Worm (Caenorhabditis elegans) whole organism, midembryonic: ENCODE results near the gene F09A5.2.

Source experiments
- T22C8.4 ChIP-seq: fragments of 200-800 bp; sonication (Bioruptor generic); IDR thresholded peaks from 2 replicates; pipeline ENCODE4 v1.3.6; 2022; ENCODE audit warnings: missing genetic modification characterization, missing compliant biosample characterization
- cog-1 ChIP-seq: sonication (generic microtip); optimal IDR thresholded peaks from 2 replicates; lab custom pipeline; 2016; ENCODE audit warnings: missing genetic modification characterization, missing compliant biosample characterization
- flt-1 ChIP-seq: fragments of 200-800 bp; sonication (Bioruptor generic); IDR thresholded peaks from 2 replicates; pipeline ENCODE4 v1.3.6; 2022; ENCODE audit warnings: missing genetic modification characterization, missing compliant biosample characterization
- klf-2 ChIP-seq: fragments of 200-800 bp; sonication (Bioruptor generic); conservative IDR thresholded peaks from 2 replicates; pipeline ENCODE4 v1.3.6; 2022; ENCODE audit warnings: missing genetic modification reagents, missing genetic modification characterization, missing compliant biosample characterization
- med-1 ChIP-seq: sonication (generic microtip); optimal IDR thresholded peaks from 2 replicates; lab custom pipeline; 2017; ENCODE audit warnings: missing genetic modification characterization, mild to moderate bottlenecking, missing compliant biosample characterization, antibody characterized with exemption, missing genetic modification reagents; ENCODE audit not compliant: insufficient read depth
- ref-1 ChIP-seq: fragments of 200-800 bp; sonication (Bioruptor generic); conservative IDR thresholded peaks from 2 replicates; pipeline ENCODE4 v1.3.6; 2022; ENCODE audit warnings: missing genetic modification reagents, missing genetic modification characterization, missing compliant biosample characterization
- tab-1 ChIP-seq: fragments of 200-800 bp; sonication (Bioruptor generic); IDR thresholded peaks from 2 replicates; pipeline ENCODE4 v1.3.6; 2022; ENCODE audit warnings: missing genetic modification characterization, missing compliant biosample characterization
- ztf-23 ChIP-seq: fragments of 200-800 bp; sonication (Bioruptor generic); IDR thresholded peaks from 2 replicates; pipeline ENCODE4 v1.3.6; 2022; ENCODE audit warnings: missing genetic modification reagents, missing genetic modification characterization, missing compliant biosample characterization
- ztf-29 ChIP-seq: fragments of 200-800 bp; sonication (Bioruptor generic); IDR thresholded peaks from 2 replicates; pipeline ENCODE4 v1.3.6; 2022; ENCODE audit warnings: missing genetic modification reagents, missing genetic modification characterization, missing compliant biosample characterization

F09A5.2 gene

ce11 chrX:13169975-13170374 is 35.1 kb downstream of the F09A5.2 start, which contains the start of gene mob-2:
mob-2 (minus strand) TSS chrX:13170075.
- TF ChIP-seq ztf-29 (GFP tag; lab: Robert Waterston, UW) (no peak), ztf-23 (no peak), T22C8.4 (GFP tag; lab: Robert Waterston, UW) (no peak), flt-1 (GFP tag; lab: Robert Waterston, UW) (no peak), tab-1 (GFP tag; lab: Robert Waterston, UW) (no peak), med-1 (GFP tag; lab: Kevin White, UChicago) (no peak)

- TF ChIP-seq tab-1 (GFP tag; lab: Robert Waterston, UW) = no peak
- TF ChIP-seq klf-2 = no peak
Measured at ce11 chrX:13170804-13171203, 35.9 kb downstream of the F09A5.2 start.

DNA sequence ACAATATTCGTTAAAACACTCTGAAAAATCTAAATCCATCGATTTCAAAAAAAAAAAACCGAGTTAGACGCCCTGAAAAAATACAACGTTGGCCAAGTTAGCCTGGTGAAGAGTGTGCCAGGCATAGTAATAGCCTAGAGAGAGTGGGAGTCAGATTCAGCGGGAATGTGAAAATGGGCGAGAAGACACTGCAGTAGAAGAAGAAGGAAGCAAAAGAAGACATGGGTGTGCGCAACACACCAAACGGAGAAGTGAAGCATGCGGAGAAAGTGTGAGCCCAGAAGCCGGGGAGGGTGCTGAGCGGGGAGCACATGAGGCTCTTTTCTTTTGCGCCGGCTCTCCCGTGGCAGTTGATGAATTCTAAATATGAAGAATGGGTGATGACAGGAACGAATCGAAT is 36.3 kb downstream of the F09A5.2 start:
- TF ChIP-seq klf-2 = no peak
- TF ChIP-seq tab-1 (GFP tag; lab: Robert Waterston, UW) = no peak
- no peak for TF ChIP-seq ref-1 (GFP tag; lab: Robert Waterston, UW)
- TF ChIP-seq T22C8.4 (GFP tag; lab: Robert Waterston, UW) = no peak
- no peak for TF ChIP-seq ztf-29 (GFP tag; lab: Robert Waterston, UW)
- no peak for TF ChIP-seq ztf-23

DNA sequence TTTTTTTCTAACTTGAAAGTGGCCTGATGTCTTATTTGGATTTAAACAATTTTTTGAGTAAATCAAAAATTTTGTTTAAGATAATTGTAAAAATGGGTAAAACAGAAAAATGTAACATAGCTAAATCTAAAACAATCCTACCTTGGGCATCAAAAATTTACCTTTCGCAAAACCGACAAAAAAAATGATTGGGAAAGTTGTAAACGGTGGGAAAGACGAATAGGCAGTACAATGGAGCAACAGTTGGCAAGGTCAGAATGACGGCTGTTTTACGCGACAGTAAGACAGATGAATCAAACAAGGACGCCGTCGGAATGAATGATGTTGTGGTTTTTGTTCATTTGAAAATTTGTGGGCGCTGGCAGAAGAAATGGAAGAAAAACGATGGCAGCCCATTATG is 39.5 kb downstream of the F09A5.2 start:
- TF ChIP-seq flt-1 (GFP tag; lab: Robert Waterston, UW) (no peak), klf-2 (no peak), tab-1 (GFP tag; lab: Robert Waterston, UW) (no peak), med-1 (GFP tag; lab: Kevin White, UChicago) (no peak), T22C8.4 (GFP tag; lab: Robert Waterston, UW) (no peak), cog-1 (tag; lab: Kevin White, UChicago) (no peak), ztf-23 (no peak), ref-1 (GFP tag; lab: Robert Waterston, UW) (no peak), ztf-29 (GFP tag; lab: Robert Waterston, UW) (no peak)

DNA sequence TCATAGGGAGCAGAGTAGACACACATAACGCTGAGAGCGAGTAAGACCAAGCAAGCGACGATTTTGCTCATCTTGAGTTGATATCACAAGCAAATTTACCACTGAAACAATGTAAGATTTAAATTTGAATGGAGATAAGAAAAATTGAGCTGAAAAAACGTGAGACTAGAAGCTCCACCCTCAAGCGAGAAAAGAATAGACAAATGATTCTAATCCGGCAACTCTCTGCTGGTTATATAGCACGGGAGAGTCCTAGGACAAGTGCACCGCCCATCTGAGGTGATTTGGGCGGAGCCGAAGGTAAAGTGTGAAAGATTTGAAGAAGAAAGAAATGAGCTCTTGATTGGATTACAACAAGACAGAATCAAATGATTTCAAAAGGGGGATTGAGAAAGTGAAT is 43.4 kb downstream of the F09A5.2 start, which contains the start of gene nlp-3:
nlp-3 (minus strand) TSS at position 101 of the 400 bp plus-strand sequence.
- TF ChIP-seq T22C8.4 (GFP tag; lab: Robert Waterston, UW) = no peak
- TF ChIP-seq cog-1 (tag; lab: Kevin White, UChicago) = no peak
- no peak for TF ChIP-seq flt-1 (GFP tag; lab: Robert Waterston, UW)
- TF ChIP-seq tab-1 (GFP tag; lab: Robert Waterston, UW) = no peak
- TF ChIP-seq ztf-29 (GFP tag; lab: Robert Waterston, UW) = no peak
- no peak for TF ChIP-seq ref-1 (GFP tag; lab: Robert Waterston, UW)
- no peak for TF ChIP-seq klf-2
- TF ChIP-seq med-1 (GFP tag; lab: Kevin White, UChicago) = no peak
- TF ChIP-seq ztf-23 = no peak

DNA sequence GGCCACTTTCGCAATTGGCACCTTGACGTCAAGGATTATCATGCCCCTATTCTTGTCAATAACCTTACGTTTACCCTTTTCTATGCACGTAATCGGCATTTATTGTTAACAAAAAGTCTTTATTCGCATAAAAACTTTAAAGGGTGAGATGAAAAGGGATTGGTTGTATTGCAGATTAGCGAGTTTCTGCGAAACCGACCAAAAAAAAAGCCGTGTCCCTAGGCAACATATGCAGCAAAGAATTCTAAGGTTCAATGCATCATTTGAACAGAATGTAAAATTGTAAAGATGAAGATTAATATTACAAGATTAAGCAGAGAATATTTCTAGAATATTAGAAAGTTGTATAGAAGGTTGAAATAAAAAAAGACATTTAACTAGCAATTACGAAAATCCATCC is 47.1 kb downstream of the F09A5.2 start:
- no peak for TF ChIP-seq tab-1 (GFP tag; lab: Robert Waterston, UW)
- no peak for TF ChIP-seq ztf-23
- TF ChIP-seq ztf-29 (GFP tag; lab: Robert Waterston, UW) = no peak
- no peak for TF ChIP-seq ref-1 (GFP tag; lab: Robert Waterston, UW)
- TF ChIP-seq flt-1 (GFP tag; lab: Robert Waterston, UW) = no peak
- TF ChIP-seq cog-1 (tag; lab: Kevin White, UChicago) = no peak
- no peak for TF ChIP-seq T22C8.4 (GFP tag; lab: Robert Waterston, UW)
- TF ChIP-seq klf-2 = no peak
- TF ChIP-seq med-1 (GFP tag; lab: Kevin White, UChicago) = no peak
